Worm (Caenorhabditis elegans): ENCODE results near the gene ubc-8.
"Not testable (repeated sequence)": the region's sequence is repeated elsewhere in the genome, so short reads cannot be mapped to it uniquely, and the experiment has no call there.

The ubc-8 gene

DNA sequence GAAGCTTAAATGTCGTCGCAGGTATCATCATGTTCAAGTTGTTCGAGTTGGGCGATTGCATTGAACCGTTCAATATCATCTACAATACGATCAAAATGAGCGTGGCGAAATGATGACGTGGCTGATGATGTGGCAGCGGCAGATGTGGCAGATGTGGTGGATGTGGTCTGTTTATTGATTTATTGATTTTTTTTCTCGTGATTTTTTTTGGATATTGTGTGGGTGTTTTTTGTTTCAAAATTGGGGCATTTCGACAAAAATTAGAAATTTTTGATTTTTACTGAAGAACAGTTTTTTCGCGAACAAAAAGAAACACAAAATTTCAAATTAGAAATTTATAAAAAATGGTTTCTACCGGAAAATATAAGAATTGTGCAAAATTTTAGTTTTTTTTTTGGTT lies 26.8 kb downstream of the ubc-8 start:
- no peak for TF ChIP-seq ceh-48 (tag; optimal IDR thresholded peaks at IDR 0.05)

DNA sequence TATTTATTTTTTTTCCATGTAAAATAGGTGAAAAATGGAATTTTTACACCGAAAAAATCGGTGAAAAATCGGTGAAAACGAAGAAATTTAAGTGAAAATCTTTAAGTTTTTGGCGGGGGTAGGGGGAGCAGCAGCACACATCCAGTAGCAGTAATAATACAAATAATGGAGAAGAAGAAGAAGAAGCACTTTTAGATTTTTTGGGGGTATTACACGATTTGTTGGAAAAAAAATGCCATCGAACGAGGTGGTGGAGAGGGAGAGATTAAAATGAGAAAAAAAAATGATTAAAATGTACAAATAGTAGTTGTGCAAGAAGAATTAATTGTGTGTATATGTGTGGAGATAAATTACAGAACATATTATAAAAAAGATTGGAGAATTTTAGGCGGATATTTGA lies 28.9 kb downstream of the ubc-8 start:
- no peak for TF ChIP-seq Y22D7AL.16 (tag; optimal IDR thresholded peaks at IDR 0.05)

DNA sequence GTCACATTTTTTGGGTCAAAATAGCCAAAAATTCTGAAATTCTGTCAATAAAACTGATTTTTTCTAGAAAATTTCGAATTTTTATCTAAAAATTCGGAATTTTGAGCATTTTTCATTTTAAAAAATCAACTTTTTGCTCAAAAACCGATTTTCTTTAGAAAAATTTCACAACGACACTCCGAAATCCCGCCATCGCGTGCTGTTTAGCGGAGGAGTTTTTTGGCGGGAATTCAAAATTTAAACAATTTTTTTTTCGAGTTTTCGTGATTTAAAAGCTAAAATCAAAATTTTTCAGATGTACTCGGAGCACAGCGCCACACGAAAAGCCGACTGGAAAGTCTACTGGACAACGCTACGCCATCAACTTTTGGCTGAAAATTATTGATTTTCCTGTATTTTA lies 29.4 kb downstream of the ubc-8 start:
- no peak for TF ChIP-seq T23F11.4 (GFP tag; optimal IDR thresholded peaks at IDR 0.05)
- TF ChIP-seq ceh-31 (tag; optimal IDR thresholded peaks at IDR 0.05): no peak
- no peak for TF ChIP-seq syd-9 (tag; optimal IDR thresholded peaks at IDR 0.05)
- no peak for TF ChIP-seq nfya-1 (tag; optimal IDR thresholded peaks at IDR 0.05)
- TF ChIP-seq elt-4 (tag; optimal IDR thresholded peaks at IDR 0.05): no peak
- no peak for TF ChIP-seq ceh-19 (GFP tag; optimal IDR thresholded peaks at IDR 0.05)
- TF ChIP-seq lin-11 (tag; optimal IDR thresholded peaks at IDR 0.05): no peak
- TF ChIP-seq tbx-2 (tag; optimal IDR thresholded peaks at IDR 0.05): no peak
- no peak for TF ChIP-seq C38D4.7 (GFP tag; optimal IDR thresholded peaks at IDR 0.05)
- TF ChIP-seq che-1 (tag; optimal IDR thresholded peaks at IDR 0.05): no peak
- TF ChIP-seq ama-1 (optimal IDR thresholded peaks at IDR 0.05): no peak
- no peak for TF ChIP-seq lim-6 (tag; optimal IDR thresholded peaks at IDR 0.05)
- TF ChIP-seq sox-2 (GFP tag; IDR thresholded peaks at IDR 0.05): no peak
- no peak for TF ChIP-seq ceh-30 (tag; optimal IDR thresholded peaks at IDR 0.05)

DNA sequence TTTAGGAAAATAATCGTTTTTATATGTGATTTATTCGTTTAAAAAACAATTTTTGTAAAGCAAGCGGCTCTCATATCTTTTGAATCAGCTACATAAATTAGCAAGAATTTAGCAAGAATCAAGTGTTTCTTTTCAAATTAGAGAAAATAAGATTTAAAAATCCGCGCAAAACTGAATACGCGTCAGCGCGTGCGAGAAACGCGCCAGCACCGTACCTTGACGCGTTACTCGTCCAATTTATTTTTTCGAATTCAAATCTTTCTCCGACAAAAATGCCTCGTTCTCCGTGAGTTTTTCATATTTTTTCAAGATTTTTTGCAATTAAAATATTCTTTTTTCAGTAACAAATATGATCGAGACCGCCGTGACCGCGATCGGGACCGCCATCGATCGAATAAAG lies 30.8 kb downstream of the ubc-8 start, which contains the start of gene Y94H6A.3:
Gene Y94H6A.3, plus strand, starts transcription at position 232 of the 400 bp plus-strand sequence.
- TF ChIP-seq npax-4 (tag; optimal IDR thresholded peaks at IDR 0.05) (no peak), ceh-6 (GFP tag; optimal IDR thresholded peaks at IDR 0.05) (no peak), ceh-45 (GFP tag; IDR thresholded peaks at IDR 0.05) (no peak), ceh-22 (tag; optimal IDR thresholded peaks at IDR 0.05) (no peak), hlh-6 (tag; optimal IDR thresholded peaks at IDR 0.05) (no peak), unc-86 (tag; optimal IDR thresholded peaks at IDR 0.05) (peak; percentile 20), madf-2 (tag; optimal IDR thresholded peaks at IDR 0.05) (no peak), unc-3 (GFP tag; conservative IDR thresholded peaks at IDR 0.05) (no peak), unc-3 (tag; optimal IDR thresholded peaks at IDR 0.05) (no peak), ceh-30 (tag; optimal IDR thresholded peaks at IDR 0.05) (peak; percentile 40), ztf-16 (tag; optimal IDR thresholded peaks at IDR 0.05) (no peak), K09A11.1 (tag; optimal IDR thresholded peaks at IDR 0.05; ENCODE audit: insufficient read depth) (no peak), rnt-1 (tag; optimal IDR thresholded peaks at IDR 0.05) (no peak), unc-42 (tag; optimal IDR thresholded peaks at IDR 0.05) (peak; percentile 58), elt-2 (tag; optimal IDR thresholded peaks at IDR 0.05) (no peak), pag-3 (tag; optimal IDR thresholded peaks at IDR 0.05; ENCODE audit: borderline replicate concordance) (no peak), ceh-34 (tag; optimal IDR thresholded peaks at IDR 0.05) (peak; percentile 18), Y22D7AL.16 (tag; optimal IDR thresholded peaks at IDR 0.05) (no peak), nfya-1 (tag; optimal IDR thresholded peaks at IDR 0.05) (peak; percentile 74), hlh-13 (GFP tag; optimal IDR thresholded peaks at IDR 0.05) (no peak)

DNA sequence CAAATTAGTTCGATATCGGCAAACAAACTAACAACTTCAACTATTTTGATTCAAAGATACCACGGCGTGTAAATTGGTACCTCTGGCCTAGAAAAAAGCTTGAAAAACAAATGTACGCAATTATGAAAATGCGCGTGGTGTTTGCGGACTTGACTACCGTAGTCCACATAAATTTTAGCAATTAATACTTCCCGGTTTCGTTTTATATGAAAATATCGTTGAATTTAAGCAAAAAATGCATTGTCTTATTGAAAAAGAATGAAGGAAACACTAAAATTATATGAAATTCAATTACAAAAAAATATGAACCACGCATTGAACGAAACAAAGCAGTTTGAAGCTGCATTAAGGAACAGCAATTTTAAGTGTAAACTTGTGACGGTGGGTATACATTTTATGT lies 32.1 kb downstream of the ubc-8 start, which contains the start of gene gpx-4:
Gene gpx-4, minus strand, starts transcription at position 101 of the 400 bp plus-strand sequence.
- TF ChIP-seq lim-6, ceh-48, elt-4 (tag; optimal IDR thresholded peaks at IDR 0.05): not testable (repeated sequence)

DNA sequence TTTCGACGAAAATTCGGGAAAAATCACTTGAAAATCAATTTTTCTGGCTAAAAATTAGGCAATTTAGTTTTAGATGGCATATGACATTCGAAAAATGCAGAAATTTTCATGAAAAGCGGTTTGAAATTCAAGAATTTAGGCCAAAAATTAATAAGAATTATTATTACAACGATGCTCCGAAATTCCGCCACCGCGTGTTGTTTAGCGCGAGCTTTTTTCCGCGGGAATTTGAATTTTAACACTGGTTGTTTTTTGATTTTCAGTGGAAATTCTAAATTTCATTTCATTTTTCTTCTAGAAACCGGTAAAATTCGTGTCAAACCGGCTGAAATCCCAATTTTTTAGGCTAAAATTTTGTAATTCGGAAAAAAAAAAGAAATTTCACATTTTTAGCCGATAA lies 36.4 kb downstream of the ubc-8 start:
- no peak for TF ChIP-seq ceh-19 (GFP tag; optimal IDR thresholded peaks at IDR 0.05)
- TF ChIP-seq hlh-6 (tag; optimal IDR thresholded peaks at IDR 0.05): no peak
- no peak for TF ChIP-seq syd-9 (tag; optimal IDR thresholded peaks at IDR 0.05)
- TF ChIP-seq eyg-1 (tag; optimal IDR thresholded peaks at IDR 0.05): no peak
- TF ChIP-seq odd-2 (tag; optimal IDR thresholded peaks at IDR 0.05): no peak
- TF ChIP-seq ceh-34 (tag; optimal IDR thresholded peaks at IDR 0.05): no peak
- TF ChIP-seq unc-3 (GFP tag; conservative IDR thresholded peaks at IDR 0.05): no peak
- no peak for TF ChIP-seq unc-3 (tag; optimal IDR thresholded peaks at IDR 0.05)
- no peak for TF ChIP-seq lin-11 (tag; optimal IDR thresholded peaks at IDR 0.05)
- no peak for TF ChIP-seq hlh-13 (GFP tag; optimal IDR thresholded peaks at IDR 0.05)
- no peak for TF ChIP-seq pha-2 (tag; optimal IDR thresholded peaks at IDR 0.05)
- TF ChIP-seq C08G9.2 (tag; optimal IDR thresholded peaks at IDR 0.05): no peak
- TF ChIP-seq ttx-3 (tag; optimal IDR thresholded peaks at IDR 0.05): no peak
- TF ChIP-seq gmeb-2 (tag; optimal IDR thresholded peaks at IDR 0.05): no peak
- TF ChIP-seq hlh-8 (tag; optimal IDR thresholded peaks at IDR 0.05): no peak
- no peak for TF ChIP-seq unc-86 (tag; optimal IDR thresholded peaks at IDR 0.05)
- no peak for TF ChIP-seq nhr-11 (tag; optimal IDR thresholded peaks at IDR 0.05)
- TF ChIP-seq tbx-7 (tag; optimal IDR thresholded peaks at IDR 0.05): no peak
- no peak for TF ChIP-seq fkh-6 (tag; optimal IDR thresholded peaks at IDR 0.05)
- no peak for TF ChIP-seq elt-2 (tag; optimal IDR thresholded peaks at IDR 0.05)
